Worm (Caenorhabditis elegans) whole organism, young adult: ENCODE results near the gene serp-1.2.

Source experiments
- B0019.2 ChIP-seq: fragments of 200-800 bp; sonication (Bioruptor generic); conservative IDR thresholded peaks from 2 replicates; pipeline ENCODE4 v1.3.6; 2022; ENCODE audit warnings: missing genetic modification reagents, missing genetic modification characterization, missing compliant biosample characterization
- B0261.1 ChIP-seq: sonication (generic microtip); optimal IDR thresholded peaks from 2 replicates; lab custom pipeline; 2016; ENCODE audit warnings: mild to moderate bottlenecking, missing genetic modification characterization, moderate library complexity, missing compliant biosample characterization
- B0336.3 ChIP-seq: fragments of 200-800 bp; sonication (Bioruptor generic); IDR thresholded peaks from 2 replicates; pipeline ENCODE4 v1.3.6; 2022; ENCODE audit warnings: missing genetic modification characterization, missing compliant biosample characterization
- F23B12.7 ChIP-seq: sonication (generic microtip); optimal IDR thresholded peaks from 2 replicates; lab custom pipeline; 2017; ENCODE audit warnings: missing genetic modification characterization, mild to moderate bottlenecking, missing compliant biosample characterization, antibody characterized with exemption, moderate library complexity; ENCODE audit not compliant: insufficient read depth
- F37B4.10 ChIP-seq: fragments of 200-800 bp; sonication (Bioruptor generic); IDR thresholded peaks from 2 replicates; pipeline ENCODE4 v1.3.6; 2022; ENCODE audit warnings: missing genetic modification characterization, missing compliant biosample characterization
- F39B2.1 ChIP-seq: fragments of 200-800 bp; sonication (Bioruptor generic); IDR thresholded peaks from 2 replicates; pipeline ENCODE4 v1.3.6; 2022; ENCODE audit warnings: missing genetic modification reagents, missing genetic modification characterization, missing compliant biosample characterization
- F57A8.1 ChIP-seq: fragments of 200-800 bp; sonication (Bioruptor generic); optimal IDR thresholded peaks from 2 replicates; lab custom pipeline; 2018; ENCODE audit warnings: mild to moderate bottlenecking, missing genetic modification characterization, moderate library complexity, missing compliant biosample characterization
- F57C9.4 ChIP-seq: sonication (generic microtip); optimal IDR thresholded peaks from 2 replicates; lab custom pipeline; 2017; ENCODE audit warnings: mild to moderate bottlenecking, missing genetic modification characterization, missing compliant biosample characterization
- K12H6.12 ChIP-seq: fragments of 200-800 bp; sonication (Bioruptor generic); optimal IDR thresholded peaks from 2 replicates; lab custom pipeline; 2018; ENCODE audit warnings: mild to moderate bottlenecking, missing genetic modification characterization, missing compliant biosample characterization
- Y95B8A.8 ChIP-seq: fragments of 200-800 bp; sonication (Bioruptor generic); IDR thresholded peaks from 2 replicates; pipeline ENCODE4 v1.3.6; 2022; ENCODE audit warnings: missing genetic modification reagents, missing genetic modification characterization, missing compliant biosample characterization
- atf-7 ChIP-seq: sonication (generic microtip); optimal IDR thresholded peaks from 2 replicates; lab custom pipeline; 2017; ENCODE audit warnings: mild to moderate bottlenecking, missing genetic modification characterization, missing compliant biosample characterization
- attf-3 ChIP-seq: fragments of 200-800 bp; sonication (Bioruptor generic); conservative IDR thresholded peaks from 2 replicates; pipeline ENCODE4 v1.3.6; 2022; ENCODE audit warnings: missing genetic modification reagents, missing genetic modification characterization, missing compliant biosample characterization
- attf-5 ChIP-seq: fragments of 200-800 bp; sonication (Bioruptor generic); optimal IDR thresholded peaks from 2 replicates; lab custom pipeline; 2018; ENCODE audit warnings: mild to moderate bottlenecking, missing genetic modification characterization, missing compliant biosample characterization
- attf-6 ChIP-seq: fragments of 200-800 bp; sonication (Bioruptor generic); IDR thresholded peaks from 2 replicates; pipeline ENCODE4 v1.3.6; 2022; ENCODE audit warnings: missing genetic modification reagents, missing genetic modification characterization, missing compliant biosample characterization
- bed-2 ChIP-seq: fragments of 200-800 bp; sonication (Bioruptor generic); IDR thresholded peaks from 2 replicates; pipeline ENCODE4 v1.3.6; 2022; ENCODE audit warnings: missing genetic modification reagents, missing genetic modification characterization, missing compliant biosample characterization
- cebp-1 ChIP-seq, 2 experiments: fragments of 200-800 bp in 1 of 2; sonication (Bioruptor generic) in 1 of 2; sonication (generic microtip) in 1 of 2; IDR thresholded peaks in 1 of 2; optimal IDR thresholded peaks in 1 of 2; 2 replicates each; pipeline versions ENCODE4 v1.3.6 to Lab custom; 2017 to 2022; ENCODE audit warnings: missing compliant biosample characterization in 2 of 2, missing genetic modification characterization in 2 of 2, mild to moderate bottlenecking in 1 of 2, missing genetic modification reagents in 1 of 2, moderate library complexity in 1 of 2
- cebp-2 ChIP-seq: fragments of 200-800 bp; sonication (Bioruptor generic); IDR thresholded peaks from 2 replicates; pipeline ENCODE4 v1.3.6; 2022; ENCODE audit warnings: missing genetic modification characterization, missing compliant biosample characterization
- ceh-27 ChIP-seq: fragments of 200-800 bp; sonication (Bioruptor generic); optimal IDR thresholded peaks from 2 replicates; lab custom pipeline; 2018; ENCODE audit warnings: mild to moderate bottlenecking, missing genetic modification characterization, moderate library complexity, missing compliant biosample characterization
- ceh-58 ChIP-seq: fragments of 200-800 bp; sonication (Bioruptor generic); IDR thresholded peaks from 2 replicates; pipeline ENCODE4 v1.3.6; 2022; ENCODE audit warnings: missing genetic modification characterization, missing compliant biosample characterization
- ceh-79 ChIP-seq: sonication (generic microtip); optimal IDR thresholded peaks from 2 replicates; lab custom pipeline; 2017; ENCODE audit warnings: mild to moderate bottlenecking, missing genetic modification characterization, missing compliant biosample characterization
- ceh-91 ChIP-seq: fragments of 200-800 bp; sonication (Bioruptor generic); IDR thresholded peaks from 2 replicates; pipeline ENCODE4 v1.3.6; 2022; ENCODE audit warnings: missing genetic modification reagents, missing genetic modification characterization, missing compliant biosample characterization
- chd-7 ChIP-seq: sonication (generic microtip); optimal IDR thresholded peaks from 2 replicates; lab custom pipeline; 2016; ENCODE audit warnings: mild to moderate bottlenecking, missing genetic modification characterization, moderate library complexity, missing compliant biosample characterization
- die-1 ChIP-seq: sonication (generic microtip); optimal IDR thresholded peaks from 2 replicates; lab custom pipeline; 2016; ENCODE audit warnings: missing genotype, mild to moderate bottlenecking, missing genetic modification characterization, missing compliant biosample characterization
- dpff-1 ChIP-seq: sonication (generic microtip); optimal IDR thresholded peaks from 2 replicates; lab custom pipeline; 2017; ENCODE audit warnings: mild to moderate bottlenecking, missing genetic modification characterization, missing compliant biosample characterization
- efl-1 ChIP-seq: fragments of 150-350 bp; optimal IDR thresholded peaks from 2 replicates; lab custom pipeline; 2014; ENCODE audit warnings: missing biosample characterization, missing genetic modification reagents, missing genetic modification characterization
- egrh-3 ChIP-seq: fragments of 200-800 bp; sonication (Bioruptor generic); IDR thresholded peaks from 2 replicates; pipeline ENCODE4 v1.3.6; 2022; ENCODE audit warnings: missing genetic modification reagents, missing genetic modification characterization, missing compliant biosample characterization
- ekl-4 ChIP-seq: fragments of 200-800 bp; sonication (Bioruptor generic); IDR thresholded peaks from 2 replicates; pipeline ENCODE4 v1.3.6; 2022; ENCODE audit warnings: missing genetic modification reagents, missing genetic modification characterization, missing compliant biosample characterization
- ets-4 ChIP-seq: fragments of 200-800 bp; sonication (Bioruptor generic); optimal IDR thresholded peaks from 2 replicates; lab custom pipeline; 2018; ENCODE audit warnings: mild to moderate bottlenecking, missing genetic modification characterization, missing compliant biosample characterization
- him-1 ChIP-seq: sonication (generic microtip); optimal IDR thresholded peaks from 2 replicates; lab custom pipeline; 2016; ENCODE audit warnings: missing genotype, missing genetic modification reagents, missing genetic modification characterization, missing compliant biosample characterization
- hmg-20 ChIP-seq: fragments of 200-800 bp; sonication (Bioruptor generic); IDR thresholded peaks from 2 replicates; pipeline ENCODE4 v1.3.6; 2022; ENCODE audit warnings: missing genetic modification reagents, missing genetic modification characterization, missing compliant biosample characterization
- lin-26 ChIP-seq: fragments of 200-800 bp; sonication (Bioruptor generic); IDR thresholded peaks from 2 replicates; pipeline ENCODE4 v1.3.6; 2022; ENCODE audit warnings: missing genetic modification reagents, missing genetic modification characterization, missing compliant biosample characterization
- lsl-1 ChIP-seq: fragments of 200-800 bp; sonication (Bioruptor generic); optimal IDR thresholded peaks from 2 replicates; lab custom pipeline; 2018; ENCODE audit warnings: mild to moderate bottlenecking, missing genetic modification characterization, moderate library complexity, missing compliant biosample characterization
- madf-8 ChIP-seq: fragments of 200-800 bp; sonication (Bioruptor generic); conservative IDR thresholded peaks from 2 replicates; pipeline ENCODE4 v1.3.6; 2022; ENCODE audit warnings: missing genetic modification reagents, missing genetic modification characterization, missing compliant biosample characterization
- mcd-1 ChIP-seq: fragments of 200-800 bp; sonication (Bioruptor generic); IDR thresholded peaks from 2 replicates; pipeline ENCODE4 v1.3.6; 2022; ENCODE audit warnings: missing genetic modification reagents, missing genetic modification characterization, missing compliant biosample characterization
- nfya-1 ChIP-seq: sonication (generic microtip); optimal IDR thresholded peaks from 2 replicates; lab custom pipeline; 2017; ENCODE audit warnings: antibody characterized with exemption, missing compliant biosample characterization, missing genetic modification characterization, borderline replicate concordance; ENCODE audit not compliant: insufficient read depth
- nhr-120 ChIP-seq: fragments of 200-800 bp; sonication (Bioruptor generic); IDR thresholded peaks from 2 replicates; pipeline ENCODE4 v1.3.6; 2022; ENCODE audit warnings: missing genetic modification characterization, missing compliant biosample characterization
- nhr-179 ChIP-seq: sonication (generic microtip); optimal IDR thresholded peaks from 2 replicates; lab custom pipeline; 2016; ENCODE audit warnings: mild to moderate bottlenecking, missing genetic modification characterization, missing compliant biosample characterization
- pbrm-1 ChIP-seq: fragments of 200-800 bp; sonication (Bioruptor generic); IDR thresholded peaks from 2 replicates; pipeline ENCODE4 v1.3.6; 2022; ENCODE audit warnings: missing genetic modification reagents, missing genetic modification characterization, missing compliant biosample characterization
- sea-2 ChIP-seq: fragments of 200-800 bp; sonication (Bioruptor generic); IDR thresholded peaks from 2 replicates; pipeline ENCODE4 v1.3.6; 2022; ENCODE audit warnings: missing genetic modification characterization, missing compliant biosample characterization
- snpc-3.4 ChIP-seq: sonication (generic microtip); optimal IDR thresholded peaks from 2 replicates; lab custom pipeline; 2017; ENCODE audit warnings: missing genetic modification characterization, mild to moderate bottlenecking, missing compliant biosample characterization, antibody characterized with exemption, moderate library complexity, missing genotype, missing genetic modification reagents
- tbp1 ChIP-seq: fragments of 200-800 bp; sonication (Bioruptor generic); optimal IDR thresholded peaks from 2 replicates; lab custom pipeline; 2018; ENCODE audit warnings: mild to moderate bottlenecking, missing genetic modification characterization, missing compliant biosample characterization
- unc-62 ChIP-seq: fragments of 150-350 bp; optimal IDR thresholded peaks from 2 replicates; lab custom pipeline; 2014; ENCODE audit warnings: missing biosample characterization, missing genetic modification reagents, missing genetic modification characterization
- zim-3 ChIP-seq: sonication (generic microtip); optimal IDR thresholded peaks from 2 replicates; lab custom pipeline; 2017; ENCODE audit warnings: mild to moderate bottlenecking, missing genetic modification characterization, moderate library complexity, missing compliant biosample characterization
- ztf-18 ChIP-seq: sonication (generic microtip); optimal IDR thresholded peaks from 2 replicates; lab custom pipeline; 2016; ENCODE audit warnings: missing genotype, mild to moderate bottlenecking, missing genetic modification characterization, missing compliant biosample characterization
- ztf-22 ChIP-seq: fragments of 200-800 bp; sonication (Bioruptor generic); optimal IDR thresholded peaks from 2 replicates; lab custom pipeline; 2018; ENCODE audit warnings: mild to moderate bottlenecking, missing genetic modification characterization, moderate library complexity, missing compliant biosample characterization
- ztf-25 ChIP-seq: fragments of 200-800 bp; sonication (Bioruptor generic); IDR thresholded peaks from 2 replicates; pipeline ENCODE4 v1.3.6; 2022; ENCODE audit warnings: missing genetic modification reagents, missing genetic modification characterization, missing compliant biosample characterization
- ztf-26 ChIP-seq: sonication (generic microtip); optimal IDR thresholded peaks from 2 replicates; lab custom pipeline; 2017; ENCODE audit warnings: missing genetic modification characterization, missing compliant biosample characterization

The serp-1.2 gene

DNA sequence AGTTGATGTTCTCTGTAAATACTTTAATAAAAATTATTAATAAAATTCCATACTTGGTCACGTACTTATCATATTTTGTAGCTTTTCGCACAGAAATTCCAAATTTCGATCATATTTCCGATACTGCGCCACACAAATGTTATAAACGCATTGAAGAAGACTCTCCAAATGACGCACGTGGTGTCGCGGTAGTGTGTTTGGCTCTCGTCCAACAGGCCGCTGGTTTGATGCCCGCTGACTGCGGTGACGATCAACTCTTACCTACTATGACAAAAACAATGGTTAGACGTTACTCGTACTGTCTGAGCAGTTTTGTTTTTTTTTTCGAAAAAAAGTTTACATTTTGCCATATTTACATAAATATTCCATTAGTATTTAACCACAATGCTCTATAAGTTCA is 27.4 kb downstream of the serp-1.2 start (continued):
- TF ChIP-seq attf-3 (GFP tag; lab: Robert Waterston, UW), result peak; percentile 47; the same call in 1 of the 2 replicates
- peak; percentile 52 for TF ChIP-seq dpff-1 (tag; lab: Kevin White, UChicago)
- peak; percentile 69 for TF ChIP-seq snpc-3.4 (tag; lab: Kevin White, UChicago)
- TF ChIP-seq hmg-20 (GFP tag; lab: Robert Waterston, UW), result no peak; the same call in 1 of the 2 replicates
- TF ChIP-seq F37B4.10 (GFP tag; lab: Robert Waterston, UW), result no peak
- no peak for TF ChIP-seq cebp-1 (GFP tag; IDR thresholded peaks at IDR 0.05; lab: Robert Waterston, UW)
- TF ChIP-seq cebp-1 (tag; optimal IDR thresholded peaks at IDR 0.05; lab: Kevin White, UChicago), result peak; percentile 80
- peak; percentile 97 for TF ChIP-seq zim-3 (tag; lab: Kevin White, UChicago)
- TF ChIP-seq Y95B8A.8 (GFP tag; lab: Robert Waterston, UW), result peak; percentile 42; the same call in 1 of the 2 replicates
- peak; percentile 68 for TF ChIP-seq ztf-22 (GFP tag; lab: Kevin White, UChicago)
- peak; percentile 60 for TF ChIP-seq lsl-1
- peak; percentile 51 for TF ChIP-seq ets-4
- TF ChIP-seq B0019.2 (GFP tag; lab: Robert Waterston, UW), result no peak
- TF ChIP-seq madf-8 (GFP tag; lab: Robert Waterston, UW), result no peak
- peak; percentile 66 for TF ChIP-seq atf-7
- TF ChIP-seq K12H6.12 (tag; lab: Kevin White, UChicago), result peak; percentile 68
- TF ChIP-seq ztf-26 (tag; lab: Kevin White, UChicago), result peak; percentile 82
- peak; percentile 56; the same call in 1 of the 2 replicates for TF ChIP-seq ekl-4
- peak; percentile 79 for TF ChIP-seq pbrm-1 (GFP tag; lab: Robert Waterston, UW)
- peak; percentile 80 for TF ChIP-seq ztf-18
- peak; percentile 75 for TF ChIP-seq attf-5 (GFP tag; lab: Kevin White, UChicago)
- no peak for TF ChIP-seq sea-2 (GFP tag; lab: Robert Waterston, UW)
- TF ChIP-seq F39B2.1 (GFP tag; lab: Robert Waterston, UW), result no peak
- peak; percentile 62 for TF ChIP-seq nhr-179 (tag; lab: Kevin White, UChicago)
- 0 out of 2 replicates have a peak, but pooled peaks have one; percentile 32 for TF ChIP-seq egrh-3 (GFP tag; lab: Robert Waterston, UW)
- TF ChIP-seq chd-7 (tag; lab: Kevin White, UChicago), result no peak
- 0 out of 2 replicates have a peak, but pooled peaks have one; percentile 51 for TF ChIP-seq nhr-120 (GFP tag; lab: Robert Waterston, UW)
- 0 out of 2 replicates have a peak, but pooled peaks have one; percentile 35 for TF ChIP-seq cebp-2 (GFP tag; lab: Robert Waterston, UW)
- TF ChIP-seq ztf-25 (GFP tag; lab: Robert Waterston, UW), result peak; percentile 88; the same call in 1 of the 2 replicates
- peak; percentile 97 for TF ChIP-seq lin-26 (GFP tag; lab: Robert Waterston, UW)
- TF ChIP-seq die-1, result peak; percentile 95
- TF ChIP-seq ceh-79 (tag; lab: Kevin White, UChicago), result peak; percentile 75
- TF ChIP-seq ceh-58 (GFP tag; lab: Robert Waterston, UW), result 0 out of 2 replicates have a peak, but pooled peaks have one; percentile 71
- TF ChIP-seq efl-1, result peak; percentile 7
- TF ChIP-seq F23B12.7 (tag; lab: Kevin White, UChicago), result peak; percentile 92
- peak; percentile 50; the same call in 1 of the 2 replicates for TF ChIP-seq B0336.3 (GFP tag; lab: Robert Waterston, UW)
- TF ChIP-seq unc-62 (GFP tag; lab: Kevin White, UChicago), result no peak
- TF ChIP-seq ceh-91, result peak; percentile 61; the same call in 1 of the 2 replicates
- peak; percentile 71 for TF ChIP-seq ceh-27 (GFP tag; lab: Kevin White, UChicago)
- peak; percentile 75 for TF ChIP-seq F57A8.1 (GFP tag; lab: Kevin White, UChicago)
- peak; percentile 98 for TF ChIP-seq him-1 (tag; lab: Kevin White, UChicago)
- no peak; the same call in 1 of the 2 replicates for TF ChIP-seq mcd-1
- TF ChIP-seq attf-6 (GFP tag; lab: Robert Waterston, UW), result 0 out of 2 replicates have a peak, but pooled peaks have one; percentile 43
- peak; percentile 100 for TF ChIP-seq tbp1 (GFP tag; lab: Kevin White, UChicago)
- no peak for TF ChIP-seq bed-2 (GFP tag; lab: Robert Waterston, UW)
- no peak for TF ChIP-seq nfya-1
- peak; percentile 91 for TF ChIP-seq B0261.1
- TF ChIP-seq F57C9.4 (tag; lab: Kevin White, UChicago), result peak; percentile 54
